Fruit fly (Drosophila melanogaster): Measurements from ENCODE around the gene Dci.

Gene Dci

dm6 chr3L:832897-833857 lies 18.0 kb upstream of the Dci start, which contains the start of gene Sf3b3 (continued):
- peak; percentile 22 for TF ChIP-seq CG1233 (GFP tag; optimal IDR thresholded peaks at IDR 0.05)
- peak; percentile 60 for TF ChIP-seq CG13287 (GFP tag; IDR thresholded peaks at IDR 0.05; ENCODE audit: partially characterized antibody)
- TF ChIP-seq zfh1 (GFP tag; IDR thresholded peaks at IDR 0.05): 0 out of 3 replicates have a peak, but pooled peaks have one; percentile 41
- TF ChIP-seq mld (GFP tag; IDR thresholded peaks at IDR 0.05; ENCODE audit: partially characterized antibody): peak; percentile 62; the same call in 1 of the 3 replicates
- TF ChIP-seq Nf-YC (tag; optimal IDR thresholded peaks at IDR 0.05): no peak
- peak; percentile 99 for TF ChIP-seq CG17802 (tag; optimal IDR thresholded peaks at IDR 0.05)
- no peak for TF ChIP-seq lola (GFP tag; optimal IDR thresholded peaks at IDR 0.05)
- no peak for TF ChIP-seq crp (GFP tag; optimal IDR thresholded peaks at IDR 0.05)
- TF ChIP-seq BtbVII (GFP tag; optimal IDR thresholded peaks at IDR 0.05): peak; percentile 7
- no peak for TF ChIP-seq HmgD (GFP tag; optimal IDR thresholded peaks at IDR 0.05)
- no peak for TF ChIP-seq Blimp-1 (GFP tag; optimal IDR thresholded peaks at IDR 0.05)
- TF ChIP-seq CG14965 (GFP tag; optimal IDR thresholded peaks at IDR 0.05; ENCODE audit: borderline replicate concordance): no peak
- no peak for TF ChIP-seq z (GFP tag; IDR thresholded peaks at IDR 0.05)
- no peak for TF ChIP-seq CG10543 (GFP tag; optimal IDR thresholded peaks at IDR 0.05)
- peak; percentile 74 for TF ChIP-seq MESR4 (GFP tag; optimal IDR thresholded peaks at IDR 0.05)
- TF ChIP-seq CG13123 (GFP tag; optimal IDR thresholded peaks at IDR 0.05): no peak
- TF ChIP-seq unc-4 (GFP tag; IDR thresholded peaks at IDR 0.05; ENCODE audit: partially characterized antibody): peak; percentile 50
- peak; percentile 24 for TF ChIP-seq zen (tag; optimal IDR thresholded peaks at IDR 0.05)
- peak; percentile 58; the same call in 1 of the 2 replicates for TF ChIP-seq chm (GFP tag; IDR thresholded peaks at IDR 0.05)
- peak; percentile 22; the same call in 1 of the 3 replicates for TF ChIP-seq CG7357 (GFP tag; IDR thresholded peaks at IDR 0.05)
- TF ChIP-seq cwo (GFP tag; optimal IDR thresholded peaks at IDR 0.05): peak; percentile 28
- TF ChIP-seq Xbp1 (GFP tag; optimal IDR thresholded peaks at IDR 0.05): no peak
- TF ChIP-seq CG11696 (GFP tag; IDR thresholded peaks at IDR 0.05): 0 out of 2 replicates have a peak, but pooled peaks have one; percentile 35
- TF ChIP-seq CG7928 (GFP tag; optimal IDR thresholded peaks at IDR 0.05): no peak
- TF ChIP-seq CG13775 (GFP tag; optimal IDR thresholded peaks at IDR 0.05): no peak
- TF ChIP-seq gce (GFP tag; IDR thresholded peaks at IDR 0.05): no peak
- TF ChIP-seq ac (GFP tag; optimal IDR thresholded peaks at IDR 0.05): no peak
- TF ChIP-seq CG6791 (GFP tag; IDR thresholded peaks at IDR 0.05; ENCODE audit: partially characterized antibody): peak; percentile 80
- TF ChIP-seq trh (GFP tag; optimal IDR thresholded peaks at IDR 0.05): no peak
- 0 out of 2 replicates have a peak, but pooled peaks have one; percentile 7 for TF ChIP-seq toy (GFP tag; IDR thresholded peaks at IDR 0.05)
- TF ChIP-seq CG11456 (GFP tag; IDR thresholded peaks at IDR 0.05): 0 out of 3 replicates have a peak, but pooled peaks have one; percentile 3
- peak; percentile 1 for TF ChIP-seq Meics (GFP tag; optimal IDR thresholded peaks at IDR 0.05)
- no peak for TF ChIP-seq Dip3 (GFP tag; optimal IDR thresholded peaks at IDR 0.05)
- TF ChIP-seq CG13296 (GFP tag; optimal IDR thresholded peaks at IDR 0.05): no peak
- no peak for TF ChIP-seq bsh (GFP tag; optimal IDR thresholded peaks at IDR 0.05)
- TF ChIP-seq CG11085 (GFP tag; IDR thresholded peaks at IDR 0.05): no peak
- peak; percentile 66 for TF ChIP-seq Rfx (GFP tag; IDR thresholded peaks at IDR 0.05)
- TF ChIP-seq repo (GFP tag; optimal IDR thresholded peaks at IDR 0.05): no peak
- no peak for TF ChIP-seq gsb-n (tag; optimal IDR thresholded peaks at IDR 0.05)
- no peak for TF ChIP-seq dpn (GFP tag; optimal IDR thresholded peaks at IDR 0.05)
- TF ChIP-seq Stat92E (GFP tag; optimal IDR thresholded peaks at IDR 0.05): peak in 1 of 3 experiments; percentile 59
- TF ChIP-seq CG17359 (tag; optimal IDR thresholded peaks at IDR 0.05): no peak
- TF ChIP-seq Dll (GFP tag; IDR thresholded peaks at IDR 0.05; ENCODE audit: partially characterized antibody): peak; percentile 68; the same call in 3 of the 4 replicates
- TF ChIP-seq CG30403 (GFP tag; optimal IDR thresholded peaks at IDR 0.05): peak; percentile 6
- TF ChIP-seq CG2712 (tag; optimal IDR thresholded peaks at IDR 0.05): peak; percentile 46
- TF ChIP-seq Doc3 (GFP tag; IDR thresholded peaks at IDR 0.05; ENCODE audit: partially characterized antibody): peak; percentile 29; the same call in 2 of the 3 replicates

All from whole organism, embryonic.